Worm (Caenorhabditis elegans) whole organism, L1 larva: Measurements from ENCODE around the gene Y27F2A.9.

Experiments
- C16A3.4 ChIP-seq: fragments of 150-350 bp; optimal IDR thresholded peaks from 2 replicates; lab custom pipeline; 2014; ENCODE audit warnings: missing biosample characterization, missing genetic modification characterization
- aly-2 ChIP-seq: fragments of 150-350 bp; optimal IDR thresholded peaks from 2 replicates; lab custom pipeline; 2014; ENCODE audit warnings: missing biosample characterization, missing genetic modification characterization
- ama-1 ChIP-seq: fragments of 150-350 bp; optimal IDR thresholded peaks from 2 replicates; lab custom pipeline; 2014
- elt-3 ChIP-seq, 6 experiments: fragments of 150-350 bp in 1 of 6; sonication (generic microtip); optimal IDR thresholded peaks; 2 replicates each; lab custom pipeline; 2017 to 2018; ENCODE audit warnings: missing biosample characterization in 6 of 6, missing genetic modification characterization in 6 of 6, inconsistent platforms in 1 of 6
- lin-15B ChIP-seq: fragments of 150-350 bp; sonication (generic microtip); optimal IDR thresholded peaks from 3 replicates; lab custom pipeline; 2014; ENCODE audit warnings: missing biosample characterization, missing genetic modification characterization
- lsy-2 ChIP-seq, 2 experiments: fragments of 150-350 bp; optimal IDR thresholded peaks; 2 replicates each; lab custom pipeline; 2014; ENCODE audit warnings: missing biosample characterization in 2 of 2, missing genetic modification characterization in 2 of 2
- nhr-11 ChIP-seq: fragments of 150-350 bp; optimal IDR thresholded peaks from 2 replicates; lab custom pipeline; 2014; ENCODE audit warnings: missing biosample characterization, missing genetic modification characterization
- nhr-84 ChIP-seq: sonication (generic microtip); optimal IDR thresholded peaks from 2 replicates; lab custom pipeline; 2017; ENCODE audit warnings: missing biosample characterization, missing genetic modification characterization
- pqm-1 ChIP-seq: sonication (generic microtip); optimal IDR thresholded peaks from 3 replicates; lab custom pipeline; 2017; ENCODE audit warnings: missing biosample characterization, missing genetic modification characterization
- skn-1 ChIP-seq: fragments of 150-350 bp; optimal IDR thresholded peaks from 2 replicates; lab custom pipeline; 2014; ENCODE audit warnings: missing biosample characterization, missing genetic modification characterization
- sox-4 ChIP-seq: sonication (generic microtip); optimal IDR thresholded peaks from 2 replicates; lab custom pipeline; 2016; ENCODE audit warnings: missing genetic modification characterization, missing compliant biosample characterization
- sup-37 ChIP-seq: fragments of 200-800 bp; sonication (Bioruptor generic); optimal IDR thresholded peaks from 2 replicates; lab custom pipeline; 2018; ENCODE audit warnings: mild to moderate bottlenecking, missing genetic modification characterization, missing compliant biosample characterization
- tbx-2 ChIP-seq: sonication (generic microtip); optimal IDR thresholded peaks from 2 replicates; lab custom pipeline; 2016; ENCODE audit warnings: missing genetic modification characterization, missing compliant biosample characterization

DNA sequence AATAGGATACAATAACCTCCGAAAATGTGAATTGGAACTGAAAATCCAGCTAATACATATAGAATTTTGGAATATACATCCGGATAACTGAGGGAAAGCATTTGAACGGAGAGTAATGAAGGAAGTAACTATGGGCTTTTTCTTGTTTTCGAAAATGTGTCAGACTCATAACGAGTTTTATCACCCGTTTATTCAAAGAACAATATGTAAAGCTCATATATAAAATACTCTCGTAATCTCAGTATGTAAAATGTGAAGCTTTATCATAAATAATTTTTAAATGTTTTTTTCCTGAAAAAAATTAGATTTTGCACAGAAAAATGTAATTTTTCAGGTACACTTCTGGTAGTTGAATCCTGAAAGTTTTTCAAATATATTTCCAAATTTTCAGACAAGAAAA is 39.0 kb upstream of the Y27F2A.9 start, which contains the start of gene srh-297:
- TF ChIP-seq lin-15B (tag; lab: Kevin White, UChicago) (no peak), tbx-2 (no peak), sup-37 (no peak), nhr-84 (no peak), lsy-2 (tag; optimal IDR thresholded peaks at IDR 0.05; lab: Kevin White, UChicago) (no peak), nhr-11 (tag; lab: Kevin White, UChicago) (no peak), C16A3.4 (tag; lab: Kevin White, UChicago) (no peak), pqm-1 (tag; lab: Kevin White, UChicago) (no peak), sox-4 (no peak), elt-3 (tag; optimal IDR thresholded peaks at IDR 0.05; lab: Kevin White, UChicago) (no peak), ama-1 (lab: Kevin White, UChicago) (no peak), skn-1 (no peak), aly-2 (tag; lab: Kevin White, UChicago) (no peak)
